Worm (Caenorhabditis elegans): ENCODE data around the gene F19B6.3.

Gene F19B6.3

DNA sequence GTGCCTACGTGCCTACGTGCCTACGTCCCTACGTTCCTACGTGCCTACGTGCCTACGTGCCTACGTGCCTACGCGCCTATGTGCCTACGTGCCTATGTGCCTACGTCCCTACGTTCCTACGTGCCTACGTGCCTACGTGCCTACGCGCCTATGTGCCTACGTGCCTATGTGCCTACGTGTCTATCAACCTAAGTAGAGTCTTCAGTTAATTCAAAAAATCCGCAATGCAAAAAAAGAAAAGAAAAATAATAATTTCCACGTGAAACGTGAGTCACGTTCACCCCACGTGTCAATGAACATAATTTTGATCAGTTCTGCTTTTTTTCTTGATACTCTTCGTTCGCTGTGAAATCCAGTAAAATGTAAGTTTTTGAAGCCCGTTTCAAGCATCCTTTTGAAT is at the start of gene F19B6.3:
F19B6.3 (plus strand) TSS at position 301 of the 400 bp plus-strand sequence.
- 0 out of 2 replicates have a peak, but pooled peaks have one; percentile 9 for TF ChIP-seq egl-43 (GFP tag; IDR thresholded peaks at IDR 0.05)

DNA sequence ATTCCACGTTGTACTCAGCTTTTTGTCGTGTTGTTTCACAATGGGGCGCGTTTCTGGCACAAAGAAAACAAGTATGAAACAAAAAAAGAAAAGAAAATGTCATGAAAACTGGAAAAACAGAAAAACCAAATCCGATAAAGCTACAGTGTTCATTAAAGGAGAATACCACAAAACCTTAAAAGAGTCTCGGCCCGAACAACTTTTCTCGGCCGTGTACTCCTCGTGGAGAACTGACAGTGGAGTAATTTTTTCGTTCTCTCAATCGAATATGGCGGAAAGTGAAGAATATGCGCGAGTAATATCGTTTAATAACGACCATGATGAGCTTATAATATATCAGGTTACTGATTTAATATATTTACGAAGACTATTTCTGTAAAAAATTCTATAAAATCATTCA is 48.5 kb upstream of the F19B6.3 start, which contains the start of the genes tag-335 and vkmt-1:
tag-335 (minus strand) TSS at position 88 of the 400 bp plus-strand sequence.
vkmt-1 (plus strand) TSS at position 219 of the 400 bp plus-strand sequence.
- TF ChIP-seq lsy-2 (tag; optimal IDR thresholded peaks at IDR 0.05) (peak in 1 of 2 experiments; percentile 72), saeg-2 (GFP tag; IDR thresholded peaks at IDR 0.05) (no peak), lin-29 (GFP tag; IDR thresholded peaks at IDR 0.05) (no peak), unc-130 (GFP tag; optimal IDR thresholded peaks at IDR 0.05) (peak; percentile 50), unc-62 (GFP tag; optimal IDR thresholded peaks at IDR 0.05 in 1 of 2) (peak in 1 of 2 experiments; percentile 84), unc-62 (tag; optimal IDR thresholded peaks at IDR 0.05) (no peak), fos-1 (tag; optimal IDR thresholded peaks at IDR 0.05) (no peak), mes-2 (tag; optimal IDR thresholded peaks at IDR 0.05; ENCODE audit: poor library complexity, severe bottlenecking) (peak; percentile 88), nhr-6 (tag; optimal IDR thresholded peaks at IDR 0.05) (peak; percentile 20), hif-1 (tag; optimal IDR thresholded peaks at IDR 0.05) (peak in 1 of 2 experiments; percentile 11)

DNA sequence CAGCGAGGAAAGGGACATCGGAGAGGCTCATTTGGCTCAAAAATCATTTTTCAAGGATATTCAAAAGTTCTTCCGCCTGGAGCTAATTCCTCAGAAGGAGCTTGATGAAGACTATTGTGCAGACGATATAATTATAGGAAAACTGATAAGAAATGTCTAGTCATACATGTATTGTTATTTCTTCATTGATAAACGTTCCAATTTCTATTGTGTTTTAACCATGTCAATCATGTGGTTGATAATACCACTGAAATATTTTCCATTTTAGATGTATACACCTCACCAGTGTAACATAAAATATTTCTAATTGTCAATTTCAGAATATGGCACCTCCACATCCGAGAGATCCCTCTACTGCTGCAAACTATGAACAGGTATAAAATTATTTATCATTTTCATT is 47.7 kb upstream of the F19B6.3 start, which contains the start of gene ltah-1.1:
ltah-1.1 (plus strand) TSS at position 283 of the 400 bp plus-strand sequence.
- TF ChIP-seq lir-3 (tag; optimal IDR thresholded peaks at IDR 0.05): no peak
- no peak for TF ChIP-seq F10B5.3 (tag; optimal IDR thresholded peaks at IDR 0.05)
- peak; percentile 20 for TF ChIP-seq nhr-28 (tag; optimal IDR thresholded peaks at IDR 0.05)
- no peak for TF ChIP-seq fos-1 (tag; optimal IDR thresholded peaks at IDR 0.05)
- TF ChIP-seq daf-16 (GFP tag; optimal IDR thresholded peaks at IDR 0.05): no peak
- peak; percentile 16 for TF ChIP-seq daf-16 (tag; optimal IDR thresholded peaks at IDR 0.05)
- TF ChIP-seq dmd-9 (GFP tag; IDR thresholded peaks at IDR 0.05): no peak
- peak; percentile 42; the same call in 1 of the 2 replicates for TF ChIP-seq dmd-6 (GFP tag; IDR thresholded peaks at IDR 0.05)
- TF ChIP-seq dve-1 (tag; optimal IDR thresholded peaks at IDR 0.05; ENCODE audit: insufficient read depth): peak; percentile 27
- peak; percentile 2 for TF ChIP-seq hlh-11 (tag; optimal IDR thresholded peaks at IDR 0.05)

DNA sequence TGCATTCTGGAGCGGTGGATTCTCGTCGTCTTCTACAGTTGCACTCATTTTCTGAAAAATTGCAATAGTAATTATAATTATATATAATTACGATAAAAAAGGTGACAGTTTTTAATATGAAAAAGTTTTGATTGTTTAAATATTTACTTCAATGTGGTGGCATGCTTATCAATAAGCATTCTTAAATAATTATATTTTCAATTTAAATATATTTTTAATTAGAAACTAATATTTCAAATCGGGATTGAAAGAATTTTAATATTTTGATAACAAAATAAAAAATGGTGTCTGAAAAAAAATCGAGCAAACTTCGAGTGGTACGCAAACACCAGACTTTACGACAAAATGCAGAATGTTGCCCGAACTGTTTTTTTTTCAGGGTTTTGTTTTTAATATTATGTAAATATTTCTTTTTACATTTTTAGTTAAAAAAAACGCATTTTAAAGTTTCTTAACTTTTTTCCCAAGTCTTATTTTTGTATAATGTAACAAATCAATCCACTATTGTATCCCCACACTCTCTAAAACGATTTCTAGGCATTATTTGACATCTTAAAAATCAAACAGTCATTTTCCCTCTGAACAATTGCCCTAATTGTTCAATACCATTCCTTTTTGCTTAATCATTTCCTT is 44.8 kb upstream of the F19B6.3 start, which contains the start of the genes C42C1.12 and C42C1.19:
C42C1.12 (minus strand) TSS at position 51 of the 633 bp plus-strand sequence.
C42C1.19 (plus strand) TSS at position 583 of the 633 bp plus-strand sequence.
- TF ChIP-seq mes-2 (tag; optimal IDR thresholded peaks at IDR 0.05; ENCODE audit: poor library complexity, severe bottlenecking) (peak; percentile 45), ceh-20 (GFP tag; IDR thresholded peaks at IDR 0.05) (no peak), saeg-2 (GFP tag; IDR thresholded peaks at IDR 0.05) (no peak), ztf-7 (tag; optimal IDR thresholded peaks at IDR 0.05) (peak; percentile 73), hlh-11 (tag; optimal IDR thresholded peaks at IDR 0.05) (no peak), mep-1 (tag; optimal IDR thresholded peaks at IDR 0.05) (no peak), snpc-4 (tag; optimal IDR thresholded peaks at IDR 0.05) (no peak), pha-4 (GFP tag; IDR thresholded peaks at IDR 0.05) (no peak), pha-4 (tag; optimal IDR thresholded peaks at IDR 0.05) (no peak), nhr-10 (tag; optimal IDR thresholded peaks at IDR 0.05) (no peak), dpl-1 (GFP tag; optimal IDR thresholded peaks at IDR 0.05) (peak; percentile 53), nhr-237 (tag; optimal IDR thresholded peaks at IDR 0.05) (no peak), lin-13 (GFP tag; optimal IDR thresholded peaks at IDR 0.05) (no peak), lsy-2 (tag; optimal IDR thresholded peaks at IDR 0.05) (peak in 1 of 2 experiments; percentile 73), nhr-77 (tag; optimal IDR thresholded peaks at IDR 0.05) (no peak), unc-39 (tag; optimal IDR thresholded peaks at IDR 0.05) (no peak), dve-1 (tag; optimal IDR thresholded peaks at IDR 0.05; ENCODE audit: insufficient read depth) (peak; percentile 7), nhr-28 (tag; optimal IDR thresholded peaks at IDR 0.05) (no peak), jun-1 (tag; optimal IDR thresholded peaks at IDR 0.05) (no peak), dmd-6 (GFP tag; IDR thresholded peaks at IDR 0.05) (no peak)
